Fruit fly (Drosophila melanogaster) whole organism, embryonic: ENCODE results near the gene CG10194.

Experiments
- Ada2b ChIP-seq: fragments of 200-800 bp; sonication (Bioruptor generic); IDR thresholded peaks from 2 replicates; pipeline ENCODE4 v1.3.6; 2022; ENCODE audit warnings: missing biosample characterization, missing genetic modification characterization
- B-H2 ChIP-seq: fragments of 200-800 bp; sonication (Bioruptor generic); optimal IDR thresholded peaks from 2 replicates; lab custom pipeline; 2018; ENCODE audit warnings: missing biosample characterization, mild to moderate bottlenecking, missing genetic modification characterization
- Bdp1 ChIP-seq: fragments of 200-800 bp; sonication (Bioruptor generic); optimal IDR thresholded peaks from 3 replicates; lab custom pipeline; 2016; ENCODE audit warnings: missing biosample characterization, missing genetic modification characterization
- Bgb ChIP-seq: fragments of 200-800 bp; sonication (Bioruptor generic); IDR thresholded peaks from 2 replicates; pipeline ENCODE4 v1.3.6; 2022; ENCODE audit warnings: missing biosample characterization, missing genetic modification characterization; ENCODE audit not compliant: partially characterized antibody
- CG10959 ChIP-seq: fragments of 200-800 bp; sonication (Bioruptor generic); IDR thresholded peaks from 2 replicates; pipeline ENCODE4 v1.3.6; 2022; ENCODE audit warnings: missing biosample characterization, missing genetic modification characterization
- CG12769 ChIP-seq: fragments of 200-800 bp; sonication (Bioruptor generic); optimal IDR thresholded peaks from 2 replicates; lab custom pipeline; 2019; ENCODE audit warnings: missing biosample characterization, mild to moderate bottlenecking, missing genetic modification characterization, moderate library complexity
- CG13296 ChIP-seq: fragments of 200-800 bp; sonication (Bioruptor generic); optimal IDR thresholded peaks from 3 replicates; lab custom pipeline; 2018; ENCODE audit warnings: missing biosample characterization, mild to moderate bottlenecking, missing genetic modification characterization
- CG17568 ChIP-seq: fragments of 200-800 bp; sonication (Bioruptor generic); optimal IDR thresholded peaks from 2 replicates; lab custom pipeline; 2018; ENCODE audit warnings: missing biosample characterization, mild to moderate bottlenecking, missing genetic modification characterization, moderate library complexity
- CG4854 ChIP-seq: fragments of 200-800 bp; sonication (Bioruptor generic); optimal IDR thresholded peaks from 2 replicates; lab custom pipeline; 2016; ENCODE audit warnings: missing biosample characterization, missing genetic modification characterization, inconsistent platforms
- CG6175 ChIP-seq: fragments of 200-800 bp; sonication (Bioruptor generic); IDR thresholded peaks from 3 replicates; pipeline ENCODE4 v1.3.6; 2022; ENCODE audit warnings: missing biosample characterization, missing genetic modification characterization
- CG7556 ChIP-seq: fragments of 200-800 bp; sonication (Bioruptor generic); optimal IDR thresholded peaks from 2 replicates; lab custom pipeline; 2017; ENCODE audit warnings: missing biosample characterization, mild to moderate bottlenecking, missing genetic modification characterization
- CG7928 ChIP-seq: fragments of 200-800 bp; sonication (Bioruptor generic); optimal IDR thresholded peaks from 2 replicates; lab custom pipeline; 2017; ENCODE audit warnings: missing biosample characterization, mild to moderate bottlenecking, missing genetic modification characterization
- CG9437 ChIP-seq: fragments of 200-800 bp; sonication (Bioruptor generic); optimal IDR thresholded peaks from 2 replicates; lab custom pipeline; 2018; ENCODE audit warnings: missing biosample characterization, mild to moderate bottlenecking, missing genetic modification characterization
- CG9876 ChIP-seq: fragments of 200-800 bp; sonication (Bioruptor generic); optimal IDR thresholded peaks from 2 replicates; lab custom pipeline; 2016; ENCODE audit warnings: missing biosample characterization, missing genetic modification characterization
- CrebB ChIP-seq: fragments of 200-800 bp; sonication (Bioruptor generic); optimal IDR thresholded peaks from 3 replicates; lab custom pipeline; 2018; ENCODE audit warnings: missing biosample characterization, mild to moderate bottlenecking, missing genetic modification characterization
- Drgx ChIP-seq: fragments of 200-800 bp; sonication (Bioruptor generic); IDR thresholded peaks from 2 replicates; pipeline ENCODE4 v1.3.6; 2022; ENCODE audit warnings: missing biosample characterization, missing genetic modification characterization
- Ets65A ChIP-seq: fragments of 200-800 bp; sonication (Bioruptor generic); peaks from one replicate; lab custom pipeline; 2016; ENCODE audit warnings: missing biosample characterization, missing genetic modification characterization
- Fer3 ChIP-seq: fragments of 200-800 bp; sonication (Bioruptor generic); optimal IDR thresholded peaks from 2 replicates; lab custom pipeline; 2018; ENCODE audit warnings: missing biosample characterization, mild to moderate bottlenecking, missing genetic modification characterization, moderate library complexity
- Gug ChIP-seq: fragments of 200-800 bp; sonication (Bioruptor generic); IDR thresholded peaks from 4 replicates; pipeline ENCODE4 v1.3.6; 2022; ENCODE audit warnings: missing biosample characterization, missing genetic modification characterization
- HLH3B ChIP-seq: fragments of 200-800 bp; sonication (Bioruptor generic); IDR thresholded peaks from 2 replicates; pipeline ENCODE4 v1.3.6; 2022; ENCODE audit warnings: missing biosample characterization, missing genetic modification characterization
- HmgZ ChIP-seq: fragments of 200-800 bp; sonication (Bioruptor generic); optimal IDR thresholded peaks from 2 replicates; lab custom pipeline; 2018; ENCODE audit warnings: missing biosample characterization, mild to moderate bottlenecking, missing genetic modification characterization
- Hr3 ChIP-seq: fragments of 200-800 bp; sonication (Bioruptor generic); optimal IDR thresholded peaks from 3 replicates; lab custom pipeline; 2016; ENCODE audit warnings: missing biosample characterization, missing genetic modification characterization
- Kr ChIP-seq: fragments of 200-800 bp; sonication (Bioruptor generic); optimal IDR thresholded peaks from 2 replicates; lab custom pipeline; 2017; ENCODE audit warnings: missing biosample characterization, mild to moderate bottlenecking, missing genetic modification characterization
- Lim3 ChIP-seq: fragments of 200-800 bp; sonication (Bioruptor generic); IDR thresholded peaks from 2 replicates; pipeline ENCODE4 v1.3.6; 2022; ENCODE audit warnings: missing biosample characterization, missing genetic modification characterization
- Mrtf ChIP-seq: fragments of 200-800 bp; sonication (Bioruptor generic); IDR thresholded peaks from 3 replicates; pipeline ENCODE4 v1.3.6; 2022; ENCODE audit warnings: missing biosample characterization, missing genetic modification characterization
- Nf-YA ChIP-seq: fragments of 200-800 bp; sonication (Bioruptor generic); IDR thresholded peaks from 2 replicates; pipeline ENCODE4 v1.3.6; 2022; ENCODE audit warnings: missing biosample characterization, missing genetic modification characterization
- Nf-YB ChIP-seq: fragments of 200-800 bp; sonication (Bioruptor generic); optimal IDR thresholded peaks from 3 replicates; lab custom pipeline; 2019; ENCODE audit warnings: missing biosample characterization, mild to moderate bottlenecking, missing genetic modification characterization, moderate library complexity
- Ravus ChIP-seq: fragments of 200-800 bp; sonication (Bioruptor generic); IDR thresholded peaks from 2 replicates; pipeline ENCODE4 v1.3.6; 2022; ENCODE audit warnings: missing biosample characterization, missing genetic modification characterization
- TFAM ChIP-seq: fragments of 200-800 bp; sonication (Bioruptor generic); optimal IDR thresholded peaks from 2 replicates; lab custom pipeline; 2017; ENCODE audit warnings: missing biosample characterization, missing genetic modification characterization, inconsistent platforms
- ase ChIP-seq: fragments of 200-800 bp; sonication (Bioruptor generic); IDR thresholded peaks from 3 replicates; pipeline ENCODE4 v1.3.6; 2022; ENCODE audit warnings: missing biosample characterization, missing genetic modification characterization
- br ChIP-seq: fragments of >200 bp; optimal IDR thresholded peaks from 2 replicates; lab custom pipeline; 2017
- danr ChIP-seq: fragments of 200-800 bp; sonication (Bioruptor generic); IDR thresholded peaks from 2 replicates; pipeline ENCODE4 v1.3.6; 2022; ENCODE audit warnings: missing biosample characterization, missing genetic modification characterization
- hth ChIP-seq: fragments of >200 bp; optimal IDR thresholded peaks from 2 replicates; lab custom pipeline; 2017; ENCODE audit warnings: inconsistent platforms
- jing ChIP-seq: fragments of 200-800 bp; sonication (Bioruptor generic); optimal IDR thresholded peaks from 2 replicates; lab custom pipeline; 2018; ENCODE audit warnings: missing biosample characterization, mild to moderate bottlenecking, missing genetic modification characterization
- kah ChIP-seq: fragments of 200-800 bp; sonication (Bioruptor generic); optimal IDR thresholded peaks from 2 replicates; lab custom pipeline; 2018; ENCODE audit warnings: missing biosample characterization, mild to moderate bottlenecking, missing genetic modification characterization
- ken ChIP-seq: fragments of 200-800 bp; sonication (Bioruptor generic); IDR thresholded peaks from 3 replicates; pipeline ENCODE4 v1.3.6; 2022; ENCODE audit warnings: missing biosample characterization, missing genetic modification characterization
- lov ChIP-seq, 2 experiments: fragments of 200-800 bp in 1 of 2; fragments of >200 bp in 1 of 2; sonication (Bioruptor generic) in 1 of 2; IDR thresholded peaks in 1 of 2; optimal IDR thresholded peaks in 1 of 2; 2 replicates in 1 of 2; 3 replicates in 1 of 2; pipeline versions ENCODE4 v1.3.6 to Lab custom; 2017 to 2022; ENCODE audit warnings: missing biosample characterization in 1 of 2, missing genetic modification characterization in 1 of 2
- maf-S ChIP-seq: fragments of 200-800 bp; sonication (Bioruptor generic); optimal IDR thresholded peaks from 2 replicates; lab custom pipeline; 2016; ENCODE audit warnings: missing biosample characterization, missing genetic modification characterization
- mirr ChIP-seq: fragments of 200-800 bp; sonication (Bioruptor generic); optimal IDR thresholded peaks from 3 replicates; lab custom pipeline; 2018; ENCODE audit warnings: missing biosample characterization, mild to moderate bottlenecking, missing genetic modification characterization
- nerfin-1 ChIP-seq: fragments of 200-800 bp; sonication (Bioruptor generic); optimal IDR thresholded peaks from 3 replicates; lab custom pipeline; 2019; ENCODE audit warnings: missing biosample characterization, mild to moderate bottlenecking, missing genetic modification characterization, moderate library complexity
- oc ChIP-seq: fragments of 200-800 bp; sonication (Bioruptor generic); optimal IDR thresholded peaks from 2 replicates; lab custom pipeline; 2018; ENCODE audit warnings: missing biosample characterization, mild to moderate bottlenecking, missing genetic modification characterization, moderate library complexity
- pb ChIP-seq: fragments of 200-800 bp; sonication (Bioruptor generic); optimal IDR thresholded peaks from 3 replicates; lab custom pipeline; 2016; ENCODE audit warnings: missing biosample characterization, missing genetic modification characterization
- pho ChIP-seq: fragments of 200-800 bp; sonication (Bioruptor generic); optimal IDR thresholded peaks from 2 replicates; lab custom pipeline; 2016; ENCODE audit warnings: missing biosample characterization, missing genetic modification characterization
- pros ChIP-seq: fragments of 200-800 bp; sonication (Bioruptor generic); optimal IDR thresholded peaks from 3 replicates; lab custom pipeline; 2019; ENCODE audit warnings: missing biosample characterization, mild to moderate bottlenecking, missing genetic modification characterization, moderate library complexity
- ro ChIP-seq: fragments of 200-800 bp; sonication (Bioruptor generic); IDR thresholded peaks from 2 replicates; pipeline ENCODE4 v1.3.6; 2022; ENCODE audit warnings: missing biosample characterization, missing genetic modification characterization
- scrt ChIP-seq: fragments of 200-800 bp; sonication (Bioruptor generic); optimal IDR thresholded peaks from 2 replicates; lab custom pipeline; 2018; ENCODE audit warnings: missing biosample characterization, mild to moderate bottlenecking, missing genetic modification characterization, moderate library complexity
- shn ChIP-seq: fragments of 200-800 bp; sonication (Bioruptor generic); optimal IDR thresholded peaks from 3 replicates; lab custom pipeline; 2016; ENCODE audit warnings: missing biosample characterization, missing genetic modification characterization
- slbo ChIP-seq: fragments of 200-800 bp; sonication (Bioruptor generic); IDR thresholded peaks from 2 replicates; pipeline ENCODE4 v1.3.6; 2022; ENCODE audit warnings: missing biosample characterization, missing genetic modification characterization
- sob ChIP-seq: fragments of 200-800 bp; sonication (Bioruptor generic); IDR thresholded peaks from 2 replicates; pipeline ENCODE4 v1.3.6; 2022; ENCODE audit warnings: missing biosample characterization, missing genetic modification characterization
- tll ChIP-seq, 2 experiments: fragments of 200-800 bp in 1 of 2; fragments of >200 bp in 1 of 2; sonication (Bioruptor generic) in 1 of 2; optimal IDR thresholded peaks; 2 replicates each; lab custom pipeline; 2017 to 2019; ENCODE audit warnings: missing biosample characterization in 2 of 2, missing genetic modification characterization in 2 of 2, mild to moderate bottlenecking in 1 of 2, moderate library complexity in 1 of 2
- toy ChIP-seq: fragments of 200-800 bp; sonication (Bioruptor generic); IDR thresholded peaks from 2 replicates; pipeline ENCODE4 v1.3.6; 2022; ENCODE audit warnings: missing biosample characterization, missing genetic modification characterization
- zen ChIP-seq: fragments of 200-800 bp; sonication (Bioruptor generic); optimal IDR thresholded peaks from 3 replicates; lab custom pipeline; 2018; ENCODE audit warnings: missing biosample characterization, mild to moderate bottlenecking, missing genetic modification characterization, moderate library complexity
- zf30C ChIP-seq: fragments of 200-800 bp; sonication (Bioruptor generic); optimal IDR thresholded peaks from 3 replicates; lab custom pipeline; 2018; ENCODE audit warnings: missing biosample characterization, mild to moderate bottlenecking, missing genetic modification characterization

CG10194 gene

DNA sequence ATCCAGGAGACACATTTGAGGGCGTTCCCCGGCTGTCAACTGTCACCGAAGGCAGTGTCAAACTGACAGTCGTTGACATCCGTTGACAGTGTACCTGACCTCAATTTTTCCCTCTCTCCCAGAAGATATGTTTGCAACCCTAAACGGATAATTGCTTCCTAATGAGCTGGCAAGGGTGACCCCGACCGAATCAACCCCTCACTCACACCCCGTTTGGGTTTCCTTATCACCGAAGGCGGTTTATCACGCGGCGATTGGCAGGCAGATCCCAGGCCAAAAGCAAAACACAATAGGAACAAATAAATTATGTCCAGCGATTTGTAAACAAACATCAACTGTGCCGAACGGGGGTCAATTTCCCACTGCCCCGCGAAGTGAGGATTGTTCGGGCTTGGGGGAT is 30.5 kb downstream of the CG10194 start:
- TF ChIP-seq Nf-YA (GFP tag; lab: Robert Waterston, UW) (no peak), CG7928 (no peak), jing (GFP tag; lab: Kevin White, UChicago) (no peak), danr (GFP tag; lab: Robert Waterston, UW) (no peak), pb (no peak), shn (no peak), tll (GFP tag; optimal IDR thresholded peaks at IDR 0.05; lab: Kevin White, UChicago) (peak in 1 of 2 experiments; percentile 40), CG7556 (GFP tag; lab: Kevin White, UChicago) (no peak), Bgb (GFP tag; lab: Robert Waterston, UW) (no peak), CG4854 (GFP tag; lab: Kevin White, UChicago) (no peak), toy (GFP tag; lab: Robert Waterston, UW) (no peak), CG12769 (no peak), kah (GFP tag; lab: Kevin White, UChicago) (no peak), TFAM (GFP tag; lab: Kevin White, UChicago) (no peak), Fer3 (tag; lab: Kevin White, UChicago) (no peak), sob (GFP tag; lab: Robert Waterston, UW) (no peak), Bdp1 (GFP tag; lab: Kevin White, UChicago) (no peak), nerfin-1 (tag; lab: Kevin White, UChicago) (peak; percentile 14), CG6175 (GFP tag; lab: Robert Waterston, UW) (no peak), CG10959 (GFP tag; lab: Robert Waterston, UW) (no peak), Hr3 (no peak), CG17568 (no peak), CG9437 (GFP tag; lab: Kevin White, UChicago) (no peak), CrebB (tag; lab: Kevin White, UChicago) (no peak), mirr (GFP tag; lab: Kevin White, UChicago) (no peak), HLH3B (GFP tag; lab: Robert Waterston, UW) (no peak), lov (optimal IDR thresholded peaks at IDR 0.05; lab: Kevin White, UChicago) (no peak), lov (GFP tag; IDR thresholded peaks at IDR 0.05; lab: Robert Waterston, UW) (no peak), CG13296 (GFP tag; lab: Kevin White, UChicago) (no peak), CG9876 (no peak), ro (GFP tag; lab: Robert Waterston, UW) (no peak), scrt (no peak), pros (peak; percentile 84), pho (GFP tag; lab: Kevin White, UChicago) (no peak), zf30C (no peak), HmgZ (tag; lab: Kevin White, UChicago) (no peak), Ravus (GFP tag; lab: Robert Waterston, UW) (no peak), Gug (no peak), ken (no peak), Drgx (no peak), Kr (peak; percentile 52), Nf-YB (GFP tag; lab: Kevin White, UChicago) (peak; percentile 5), ase (GFP tag; lab: Robert Waterston, UW) (no peak), hth (lab: Kevin White, UChicago) (peak; percentile 1), maf-S (GFP tag; lab: Kevin White, UChicago) (no peak), Mrtf (GFP tag; lab: Robert Waterston, UW) (no peak), Ets65A (GFP tag; lab: Kevin White, UChicago) (peak; percentile 2), B-H2 (GFP tag; lab: Kevin White, UChicago) (no peak), oc (tag; lab: Kevin White, UChicago) (no peak), br (lab: Kevin White, UChicago) (no peak), slbo (no peak), Ada2b (no peak), zen (tag; lab: Kevin White, UChicago) (peak; percentile 34), Lim3 (no peak)
